Worm (Caenorhabditis elegans) whole organism, L2 larva: ENCODE measurements around the gene dpy-10.

Experiments used
- elt-1 ChIP-seq: fragments of 150-350 bp; optimal IDR thresholded peaks from 2 replicates; lab custom pipeline; 2014; ENCODE audit warnings: missing biosample characterization, missing genetic modification characterization
- lsy-2 ChIP-seq, 2 experiments: fragments of 150-350 bp in 1 of 2; sonication (generic microtip) in 1 of 2; optimal IDR thresholded peaks; 2 replicates each; lab custom pipeline; 2014 to 2017; ENCODE audit warnings: missing biosample characterization in 2 of 2, missing genetic modification characterization in 2 of 2
- nhr-11 ChIP-seq: fragments of 150-350 bp; optimal IDR thresholded peaks from 2 replicates; lab custom pipeline; 2014; ENCODE audit warnings: missing biosample characterization, missing genetic modification characterization
- nhr-25 ChIP-seq: fragments of 150-350 bp; sonication (generic microtip); optimal IDR thresholded peaks from 3 replicates; lab custom pipeline; 2014; ENCODE audit warnings: missing biosample characterization, missing genetic modification characterization
- snpc-4 ChIP-seq: fragments of 150-350 bp; optimal IDR thresholded peaks from 2 replicates; lab custom pipeline; 2014; ENCODE audit warnings: missing biosample characterization, missing genetic modification characterization

ce11 chrII:6718221-6718620 is 6.2 kb upstream of the dpy-10 start, which contains the start of gene tsp-10:
- TF ChIP-seq snpc-4 (tag; lab: Kevin White, UChicago) (no peak), nhr-11 (tag; lab: Kevin White, UChicago) (no peak), lsy-2 (tag; optimal IDR thresholded peaks at IDR 0.05; lab: Kevin White, UChicago) (no peak), elt-1 (no peak), nhr-25 (tag; lab: Kevin White, UChicago) (no peak)
